Fruit fly (Drosophila melanogaster) whole organism, embryonic: ENCODE data around the gene odd.

Experiments
- Blimp-1 ChIP-seq: fragments of 200-800 bp; sonication (Bioruptor generic); optimal IDR thresholded peaks from 3 replicates; lab custom pipeline; 2018; ENCODE audit warnings: missing biosample characterization, missing genetic modification characterization, mild to moderate bottlenecking, moderate library complexity, missing genetic modification reagents
- CG10959 ChIP-seq: fragments of 200-800 bp; sonication (Bioruptor generic); IDR thresholded peaks from 2 replicates; pipeline ENCODE4 v1.3.6; 2022; ENCODE audit warnings: missing biosample characterization, missing genetic modification characterization
- CG1233 ChIP-seq: fragments of 200-800 bp; sonication (Bioruptor generic); optimal IDR thresholded peaks from 4 replicates; lab custom pipeline; 2018; ENCODE audit warnings: missing biosample characterization, mild to moderate bottlenecking, missing genetic modification characterization
- CG12391 ChIP-seq: fragments of 200-800 bp; sonication (Bioruptor generic); optimal IDR thresholded peaks from 3 replicates; lab custom pipeline; 2018; ENCODE audit warnings: missing biosample characterization, mild to moderate bottlenecking, missing genetic modification characterization, moderate library complexity
- CG13424 ChIP-seq: fragments of 200-800 bp; sonication (Bioruptor generic); optimal IDR thresholded peaks from 2 replicates; lab custom pipeline; 2019; ENCODE audit warnings: missing biosample characterization, mild to moderate bottlenecking, missing genetic modification characterization, moderate library complexity
- CG15696 ChIP-seq: fragments of 200-800 bp; sonication (Bioruptor generic); optimal IDR thresholded peaks from 2 replicates; lab custom pipeline; 2019; ENCODE audit warnings: missing biosample characterization, mild to moderate bottlenecking, missing genetic modification characterization, moderate library complexity
- CG16813 ChIP-seq: fragments of 200-800 bp; sonication (Bioruptor generic); IDR thresholded peaks from 3 replicates; pipeline ENCODE4 v1.3.6; 2022; ENCODE audit warnings: missing biosample characterization, missing genetic modification characterization; ENCODE audit not compliant: partially characterized antibody
- CG17361 ChIP-seq: fragments of 200-800 bp; sonication (Bioruptor generic); IDR thresholded peaks from 3 replicates; pipeline ENCODE4 v1.3.6; 2022; ENCODE audit warnings: missing biosample characterization, missing genetic modification characterization
- CG18011 ChIP-seq: fragments of 200-800 bp; sonication (Bioruptor generic); optimal IDR thresholded peaks from 2 replicates; lab custom pipeline; 2017; ENCODE audit warnings: missing biosample characterization, missing genetic modification characterization, mild to moderate bottlenecking, moderate library complexity, missing genotype
- CG18262 ChIP-seq: fragments of 200-800 bp; optimal IDR thresholded peaks from 3 replicates; lab custom pipeline; 2019; ENCODE audit warnings: missing biosample characterization, mild to moderate bottlenecking, missing genetic modification characterization, moderate library complexity
- CG2678 ChIP-seq: fragments of 200-800 bp; sonication (Bioruptor generic); optimal IDR thresholded peaks from 3 replicates; lab custom pipeline; 2019; ENCODE audit warnings: missing biosample characterization, mild to moderate bottlenecking, missing genetic modification characterization, moderate library complexity
- CG30431 ChIP-seq: fragments of 200-800 bp; sonication (Bioruptor generic); optimal IDR thresholded peaks from 2 replicates; lab custom pipeline; 2017; ENCODE audit warnings: missing biosample characterization, missing genetic modification characterization
- CG31441 ChIP-seq: fragments of 200-800 bp; sonication (Bioruptor generic); IDR thresholded peaks from 2 replicates; pipeline ENCODE4 v1.3.6; 2022; ENCODE audit warnings: missing biosample characterization, missing genetic modification characterization
- CG33557 ChIP-seq: fragments of 200-800 bp; sonication (Bioruptor generic); optimal IDR thresholded peaks from 2 replicates; lab custom pipeline; 2019; ENCODE audit warnings: missing biosample characterization, mild to moderate bottlenecking, missing genetic modification characterization, moderate library complexity
- CG3407 ChIP-seq: fragments of 200-800 bp; sonication (Bioruptor generic); optimal IDR thresholded peaks from 2 replicates; lab custom pipeline; 2018; ENCODE audit warnings: missing biosample characterization, mild to moderate bottlenecking, missing genetic modification characterization
- CG3726 ChIP-seq: fragments of 200-800 bp; sonication (Bioruptor generic); IDR thresholded peaks from 3 replicates; pipeline ENCODE4, ENCODE4 v1.3.6; 2022; ENCODE audit warnings: missing biosample characterization, missing genetic modification characterization
- CG4707 ChIP-seq: fragments of 200-800 bp; sonication (Bioruptor generic); optimal IDR thresholded peaks from 2 replicates; lab custom pipeline; 2018; ENCODE audit warnings: missing biosample characterization, mild to moderate bottlenecking, missing genetic modification characterization, moderate library complexity
- CG4820 ChIP-seq: fragments of 200-800 bp; sonication (Bioruptor generic); optimal IDR thresholded peaks from 3 replicates; lab custom pipeline; 2016; ENCODE audit warnings: missing biosample characterization, missing genetic modification characterization
- CG8388 ChIP-seq: fragments of 200-800 bp; sonication (Bioruptor generic); optimal IDR thresholded peaks from 2 replicates; lab custom pipeline; 2019; ENCODE audit warnings: missing biosample characterization, mild to moderate bottlenecking, missing genetic modification characterization, moderate library complexity
- CTCF ChIP-seq: fragments of 200-800 bp; sonication (Bioruptor generic); optimal IDR thresholded peaks from 2 replicates; lab custom pipeline; 2017; ENCODE audit warnings: missing biosample characterization, mild to moderate bottlenecking, missing genetic modification characterization, moderate library complexity
- Dad ChIP-seq: fragments of 200-800 bp; sonication (Bioruptor generic); optimal IDR thresholded peaks from 3 replicates; lab custom pipeline; 2016; ENCODE audit warnings: missing biosample characterization, missing genetic modification characterization
- Dll ChIP-seq: fragments of 200-800 bp; sonication (Bioruptor generic); IDR thresholded peaks from 4 replicates; pipeline ENCODE4 v1.3.6; 2022; ENCODE audit warnings: missing biosample characterization, missing genetic modification characterization; ENCODE audit not compliant: partially characterized antibody
- Elba2 ChIP-seq: fragments of 200-800 bp; sonication (Bioruptor generic); optimal IDR thresholded peaks from 3 replicates; lab custom pipeline; 2016; ENCODE audit warnings: missing biosample characterization, missing genetic modification characterization
- NFAT ChIP-seq: fragments of 200-800 bp; sonication (Bioruptor generic); IDR thresholded peaks from 2 replicates; pipeline ENCODE4 v1.3.6; 2022; ENCODE audit warnings: missing biosample characterization, missing genetic modification characterization
- Ptx1 ChIP-seq: fragments of 200-800 bp; sonication (Bioruptor generic); IDR thresholded peaks from 2 replicates; pipeline ENCODE4 v1.3.6; 2022; ENCODE audit warnings: missing biosample characterization, missing genetic modification characterization
- Scr ChIP-seq: fragments of 200-800 bp; sonication (Bioruptor generic); IDR thresholded peaks from 2 replicates; pipeline ENCODE4 v1.3.6; 2022; ENCODE audit warnings: missing biosample characterization, missing genetic modification characterization; ENCODE audit not compliant: partially characterized antibody
- Sox102F ChIP-seq: fragments of 200-800 bp; sonication (Bioruptor generic); optimal IDR thresholded peaks from 2 replicates; lab custom pipeline; 2018; ENCODE audit warnings: missing biosample characterization, mild to moderate bottlenecking, missing genetic modification characterization, moderate library complexity
- Spps ChIP-seq: fragments of 200-800 bp; sonication (Bioruptor generic); optimal IDR thresholded peaks from 2 replicates; lab custom pipeline; 2018; ENCODE audit warnings: missing biosample characterization, mild to moderate bottlenecking, missing genetic modification characterization
- Stat92E ChIP-seq, 3 experiments: fragments of >200 bp in 2 of 3; fragments of 200-800 bp in 1 of 3; sonication (Bioruptor generic) in 1 of 3; optimal IDR thresholded peaks; 2 replicates each; lab custom pipeline; 2017 to 2019; ENCODE audit warnings: missing biosample characterization in 3 of 3, missing genetic modification characterization in 3 of 3, mild to moderate bottlenecking in 1 of 3, moderate library complexity in 1 of 3
- ase ChIP-seq: fragments of 200-800 bp; sonication (Bioruptor generic); IDR thresholded peaks from 3 replicates; pipeline ENCODE4 v1.3.6; 2022; ENCODE audit warnings: missing biosample characterization, missing genetic modification characterization
- cato ChIP-seq: fragments of 200-800 bp; sonication (Bioruptor generic); optimal IDR thresholded peaks from 2 replicates; lab custom pipeline; 2016; ENCODE audit warnings: missing biosample characterization, missing genetic modification characterization, borderline replicate concordance
- ci ChIP-seq: fragments of 200-800 bp; sonication (Bioruptor generic); IDR thresholded peaks from 3 replicates; pipeline ENCODE4 v1.3.6; 2022; ENCODE audit warnings: missing biosample characterization, missing genetic modification characterization
- dmrt11E ChIP-seq: fragments of 200-800 bp; sonication (Bioruptor generic); optimal IDR thresholded peaks from 3 replicates; lab custom pipeline; 2018; ENCODE audit warnings: missing biosample characterization, mild to moderate bottlenecking, missing genetic modification characterization, moderate library complexity
- dysf ChIP-seq: fragments of 200-800 bp; sonication (Bioruptor generic); IDR thresholded peaks from 3 replicates; pipeline ENCODE4 v1.3.6; 2022; ENCODE audit warnings: missing biosample characterization, missing genetic modification characterization
- en ChIP-seq: fragments of 200-800 bp; sonication (Bioruptor generic); optimal IDR thresholded peaks from 2 replicates; lab custom pipeline; 2016; ENCODE audit warnings: missing biosample characterization, missing genetic modification characterization
- exex ChIP-seq: fragments of 200-800 bp; sonication (Bioruptor generic); optimal IDR thresholded peaks from 4 replicates; lab custom pipeline; 2018; ENCODE audit warnings: missing biosample characterization, mild to moderate bottlenecking, missing genetic modification characterization, moderate library complexity
- gce ChIP-seq: fragments of 200-800 bp; sonication (Bioruptor generic); IDR thresholded peaks from 3 replicates; pipeline ENCODE4 v1.3.6; 2022; ENCODE audit warnings: missing biosample characterization, missing genetic modification characterization
- lbe ChIP-seq: fragments of 200-800 bp; sonication (Bioruptor generic); optimal IDR thresholded peaks from 2 replicates; lab custom pipeline; 2016; ENCODE audit warnings: missing biosample characterization, mild to moderate bottlenecking, missing genetic modification characterization
- nerfin-2 ChIP-seq: fragments of 200-800 bp; sonication (Bioruptor generic); IDR thresholded peaks from 2 replicates; pipeline ENCODE4 v1.3.6; 2022; ENCODE audit warnings: missing biosample characterization, missing genetic modification characterization; ENCODE audit not compliant: partially characterized antibody
- onecut ChIP-seq: fragments of 200-800 bp; sonication (Bioruptor generic); IDR thresholded peaks from 2 replicates; pipeline ENCODE4 v1.3.6; 2022; ENCODE audit warnings: missing biosample characterization, missing genetic modification characterization
- peb ChIP-seq: fragments of 200-800 bp; sonication (Bioruptor generic); IDR thresholded peaks from 2 replicates; pipeline ENCODE4 v1.3.6; 2022; ENCODE audit warnings: missing biosample characterization, missing genetic modification characterization
- phol ChIP-seq: fragments of 200-800 bp; sonication (Bioruptor generic); optimal IDR thresholded peaks from 3 replicates; lab custom pipeline; 2018; ENCODE audit warnings: missing biosample characterization, mild to moderate bottlenecking, missing genetic modification characterization, moderate library complexity
- sens ChIP-seq: fragments of 200-800 bp; sonication (Bioruptor generic); peaks from one replicate; lab custom pipeline; 2016; ENCODE audit warnings: missing biosample characterization, missing genetic modification characterization
- seq ChIP-seq: fragments of 200-800 bp; sonication (Bioruptor generic); IDR thresholded peaks from 2 replicates; pipeline ENCODE4 v1.3.6; 2022; ENCODE audit warnings: missing biosample characterization, missing genetic modification characterization
- sob ChIP-seq: fragments of 200-800 bp; sonication (Bioruptor generic); IDR thresholded peaks from 2 replicates; pipeline ENCODE4 v1.3.6; 2022; ENCODE audit warnings: missing biosample characterization, missing genetic modification characterization
- stwl ChIP-seq: fragments of 200-800 bp; sonication (Bioruptor generic); optimal IDR thresholded peaks from 3 replicates; lab custom pipeline; 2018; ENCODE audit warnings: missing biosample characterization, mild to moderate bottlenecking, missing genetic modification characterization, moderate library complexity
- tgo ChIP-seq: fragments of 200-800 bp; sonication (Bioruptor generic); IDR thresholded peaks from 3 replicates; pipeline ENCODE4 v1.3.6; 2022; ENCODE audit warnings: missing biosample characterization, missing genetic modification characterization
- unpg ChIP-seq: fragments of 200-800 bp; sonication (Bioruptor generic); optimal IDR thresholded peaks from 3 replicates; lab custom pipeline; 2018; ENCODE audit warnings: missing biosample characterization, mild to moderate bottlenecking, missing genetic modification characterization, moderate library complexity
- zen ChIP-seq: fragments of 200-800 bp; sonication (Bioruptor generic); optimal IDR thresholded peaks from 3 replicates; lab custom pipeline; 2018; ENCODE audit warnings: missing biosample characterization, mild to moderate bottlenecking, missing genetic modification characterization, moderate library complexity

odd gene

DNA sequence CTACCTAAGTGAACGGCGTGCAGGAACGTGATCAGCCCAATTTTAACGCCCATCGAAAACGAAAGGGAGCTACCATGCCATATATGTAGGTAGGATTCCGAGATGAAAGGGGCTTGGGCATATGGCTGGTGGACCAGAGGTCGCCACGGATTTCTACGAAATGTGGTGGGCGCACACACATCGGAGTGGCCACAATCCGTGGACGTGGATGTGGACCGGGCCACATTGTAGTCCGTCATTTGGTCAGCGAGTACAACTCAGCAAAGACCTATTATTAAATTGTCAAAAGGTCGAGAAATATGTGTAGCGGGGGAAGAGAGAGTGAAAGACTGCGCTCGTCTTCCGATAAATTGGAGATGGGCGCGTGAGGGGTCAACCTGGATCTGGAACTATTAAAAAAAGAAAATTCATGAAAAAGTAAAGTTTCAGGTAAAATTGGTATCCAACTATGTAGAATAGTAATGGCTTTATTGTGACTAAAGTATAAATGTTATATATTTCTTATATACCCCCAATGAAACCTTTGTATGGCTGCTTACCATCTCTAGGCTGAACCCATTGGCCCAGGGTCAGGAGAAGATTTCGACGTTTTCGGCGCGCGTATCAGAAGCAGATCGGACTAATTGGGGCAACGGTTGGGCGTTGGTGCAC, 51.0 kb downstream of the odd start (continued):
- TF ChIP-seq nerfin-2 (no peak), en (GFP tag; lab: Kevin White, UChicago) (no peak), Blimp-1 (peak; percentile 60), zen (tag; lab: Kevin White, UChicago) (peak; percentile 17), CG10959 (GFP tag; lab: Robert Waterston, UW) (peak; percentile 59; the same call in 1 of the 2 replicates), CG33557 (GFP tag; lab: Kevin White, UChicago) (peak; percentile 54), tgo (GFP tag; lab: Robert Waterston, UW) (no peak), Sox102F (GFP tag; lab: Kevin White, UChicago) (peak; percentile 23), CG1233 (GFP tag; lab: Kevin White, UChicago) (peak; percentile 27), sob (GFP tag; lab: Robert Waterston, UW) (peak; percentile 58; the same call in 1 of the 2 replicates), exex (no peak), CG30431 (GFP tag; lab: Kevin White, UChicago) (no peak), CG3407 (GFP tag; lab: Kevin White, UChicago) (no peak), lbe (GFP tag; lab: Kevin White, UChicago) (no peak), CG18011 (GFP tag; lab: Kevin White, UChicago) (no peak), unpg (GFP tag; lab: Kevin White, UChicago) (peak; percentile 12), CG4820 (GFP tag; lab: Kevin White, UChicago) (no peak), peb (GFP tag; lab: Robert Waterston, UW) (no peak), CG31441 (GFP tag; lab: Robert Waterston, UW) (peak; percentile 40; the same call in 1 of the 2 replicates), phol (tag; lab: Kevin White, UChicago) (peak; percentile 48), onecut (GFP tag; lab: Robert Waterston, UW) (0 out of 2 replicates have a peak, but pooled peaks have one; percentile 5), stwl (no peak), dysf (GFP tag; lab: Robert Waterston, UW) (no peak; the same call in 2 of the 3 replicates), CG2678 (tag; lab: Kevin White, UChicago) (peak; percentile 48), NFAT (GFP tag; lab: Robert Waterston, UW) (no peak), seq (GFP tag; lab: Robert Waterston, UW) (no peak), CG16813 (GFP tag; lab: Robert Waterston, UW) (peak; percentile 59), CG13424 (tag; lab: Kevin White, UChicago) (peak; percentile 16), gce (GFP tag; lab: Robert Waterston, UW) (0 out of 3 replicates have a peak, but pooled peaks have one; percentile 29), Dll (GFP tag; lab: Robert Waterston, UW) (peak; percentile 74), CG4707 (GFP tag; lab: Kevin White, UChicago) (no peak), Elba2 (no peak), CG12391 (peak; percentile 24), ci (GFP tag; lab: Robert Waterston, UW) (0 out of 3 replicates have a peak, but pooled peaks have one; percentile 20), Spps (tag; lab: Kevin White, UChicago) (peak; percentile 32), Ptx1 (GFP tag; lab: Robert Waterston, UW) (no peak), Stat92E (GFP tag; optimal IDR thresholded peaks at IDR 0.05; lab: Kevin White, UChicago) (peak in 1 of 3 experiments; percentile 50), Scr (GFP tag; lab: Robert Waterston, UW) (peak; percentile 64), CG8388 (GFP tag; lab: Kevin White, UChicago) (peak; percentile 38), CG3726 (GFP tag; lab: Robert Waterston, UW) (no peak), CG17361 (GFP tag; lab: Robert Waterston, UW) (peak; percentile 19; the same call in 1 of the 3 replicates), CG18262 (tag; lab: Kevin White, UChicago) (peak; percentile 45), sens (GFP tag; lab: Kevin White, UChicago) (peak; percentile 87), CTCF (GFP tag; lab: Kevin White, UChicago) (no peak), CG15696 (tag; lab: Kevin White, UChicago) (peak; percentile 79), Dad (no peak), ase (no peak), dmrt11E (tag; lab: Kevin White, UChicago) (peak; percentile 65), cato (GFP tag; lab: Kevin White, UChicago) (peak; percentile 7)
